Fruit fly (Drosophila melanogaster): ENCODE measurements around the gene Cyp40.

DNA sequence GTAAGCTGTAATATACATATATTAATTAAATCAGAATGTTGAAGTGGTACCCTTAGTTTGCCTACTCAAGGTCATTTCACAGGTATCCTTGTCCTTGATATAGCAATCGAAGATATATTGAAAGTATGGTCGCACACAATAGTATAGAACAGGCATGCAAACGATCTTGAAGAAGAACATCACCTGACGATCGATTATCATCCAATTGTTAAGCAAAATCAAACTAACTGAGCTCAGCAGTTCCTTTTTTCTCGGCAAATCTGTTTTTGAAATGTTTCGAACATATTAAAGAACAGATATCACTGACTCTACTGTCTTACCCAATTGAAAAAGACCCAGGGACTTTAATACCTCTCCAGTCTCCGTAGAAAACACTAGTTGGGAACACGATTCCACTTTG, at the start of gene Cyp40:
- no peak for TF ChIP-seq psq (optimal IDR thresholded peaks at IDR 0.05)
- no peak for TF ChIP-seq Myc (optimal IDR thresholded peaks at IDR 0.05)
- TF ChIP-seq Sin3A (optimal IDR thresholded peaks at IDR 0.05), result no peak
- no peak for TF ChIP-seq insv (optimal IDR thresholded peaks at IDR 0.05)
- TF ChIP-seq h (optimal IDR thresholded peaks at IDR 0.05), result no peak
- TF ChIP-seq ttk (optimal IDR thresholded peaks at IDR 0.05), result no peak

All from Kc167 (cell line).